Fruit fly (Drosophila melanogaster): Measurements from ENCODE around the gene CG33080.

Gene CG33080

DNA sequence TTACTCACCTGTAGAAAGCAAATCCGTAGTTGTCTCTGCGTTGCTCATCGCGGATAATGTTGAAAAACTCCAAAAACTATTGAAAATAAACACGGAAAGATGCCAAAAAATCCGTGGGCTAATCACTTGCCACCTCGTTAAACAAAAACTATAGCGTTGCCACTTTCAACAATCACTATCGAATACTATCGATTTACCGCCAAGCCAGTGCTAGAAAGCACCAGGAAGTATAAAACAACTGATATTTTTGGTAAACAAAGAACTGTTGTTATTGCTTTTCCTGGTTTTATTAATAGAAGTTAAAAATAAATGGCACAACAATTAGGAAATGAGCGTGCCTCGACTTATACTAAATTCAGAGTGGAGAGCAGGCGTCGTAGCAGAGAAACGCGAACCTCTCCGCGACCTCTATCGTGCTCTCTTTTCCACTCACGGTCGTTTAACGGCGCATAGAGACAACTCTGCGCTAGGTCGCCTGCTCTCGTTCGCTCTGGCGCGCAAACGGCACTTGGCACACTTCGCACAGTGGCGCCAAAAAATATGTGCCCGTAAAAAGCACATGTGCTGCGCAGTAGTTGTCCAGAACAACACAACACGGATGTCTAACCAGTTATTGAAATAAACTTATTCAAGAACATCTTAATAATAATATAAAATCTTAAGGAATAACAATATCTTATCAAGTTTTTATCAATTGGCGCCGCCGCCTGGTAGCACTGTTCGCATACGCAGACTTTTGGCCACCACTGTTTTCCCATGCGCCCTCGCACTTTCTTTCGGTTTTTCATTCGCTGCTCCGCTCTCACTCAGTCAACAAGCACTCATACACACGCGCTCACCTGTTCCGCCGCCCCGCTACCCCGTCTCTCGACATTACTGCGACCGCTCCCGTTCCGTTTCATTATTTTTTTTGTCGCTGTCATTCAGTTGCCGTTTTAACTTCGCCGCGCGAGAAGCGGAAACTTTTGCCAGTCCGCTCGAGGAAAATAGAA is 37.6 kb upstream of the CG33080 start, which contains the start of the genes lin-52 and CG15771 (continued):
- TF ChIP-seq Eip74EF (GFP tag; optimal IDR thresholded peaks at IDR 0.05) (peak in 1 of 2 experiments; percentile 94), sr (GFP tag; IDR thresholded peaks at IDR 0.05) (peak; percentile 81), CG17385 (GFP tag; optimal IDR thresholded peaks at IDR 0.05) (peak; percentile 93), CG1603 (tag; optimal IDR thresholded peaks at IDR 0.05) (peak; percentile 85), CG15696 (tag; optimal IDR thresholded peaks at IDR 0.05) (peak; percentile 90), CG10565 (GFP tag; optimal IDR thresholded peaks at IDR 0.05) (peak; percentile 35), CkIIα-i1 (GFP tag; IDR thresholded peaks at IDR 0.05) (peak; percentile 76), Hand (GFP tag; optimal IDR thresholded peaks at IDR 0.05) (peak; percentile 96), lola (GFP tag; optimal IDR thresholded peaks at IDR 0.05) (peak in 1 of 3 experiments; percentile 92), CG12155 (GFP tag; optimal IDR thresholded peaks at IDR 0.05) (peak; percentile 83), sim (GFP tag; IDR thresholded peaks at IDR 0.05) (peak; percentile 92), CG13287 (GFP tag; IDR thresholded peaks at IDR 0.05; ENCODE audit: partially characterized antibody) (peak; percentile 67), CG10321 (GFP tag; IDR thresholded peaks at IDR 0.05) (peak; percentile 90), C15 (GFP tag; IDR thresholded peaks at IDR 0.05) (peak; percentile 87), CG6654 (GFP tag; optimal IDR thresholded peaks at IDR 0.05) (peak; percentile 81), CG8359 (GFP tag; optimal IDR thresholded peaks at IDR 0.05; ENCODE audit: borderline replicate concordance) (peak; percentile 86), sob (GFP tag; IDR thresholded peaks at IDR 0.05) (peak; percentile 95), bowl (GFP tag; IDR thresholded peaks at IDR 0.05) (peak; percentile 81; the same call in 1 of the 2 replicates), trem (tag; optimal IDR thresholded peaks at IDR 0.05) (peak; percentile 82), CG17612 (GFP tag; IDR thresholded peaks at IDR 0.05) (peak; percentile 76), CG5180 (GFP tag; optimal IDR thresholded peaks at IDR 0.05) (peak; percentile 88), Lhr (GFP tag; optimal IDR thresholded peaks at IDR 0.05) (peak; percentile 73), CG14014 (GFP tag; IDR thresholded peaks at IDR 0.05) (peak; percentile 96), pfk (GFP tag; optimal IDR thresholded peaks at IDR 0.05) (peak; percentile 89), lbe (GFP tag; optimal IDR thresholded peaks at IDR 0.05) (peak; percentile 90), fd64A (GFP tag; optimal IDR thresholded peaks at IDR 0.05) (peak; percentile 87), crc (GFP tag; optimal IDR thresholded peaks at IDR 0.05) (peak; percentile 51), corto (GFP tag; optimal IDR thresholded peaks at IDR 0.05) (peak; percentile 95), Oli (tag; optimal IDR thresholded peaks at IDR 0.05) (peak; percentile 97), tna (GFP tag; IDR thresholded peaks at IDR 0.05; ENCODE audit: partially characterized antibody) (no peak), prd (optimal IDR thresholded peaks at IDR 0.05) (no peak), prd (GFP tag; IDR thresholded peaks at IDR 0.05) (peak; percentile 97), lmd (GFP tag; IDR thresholded peaks at IDR 0.05) (peak; percentile 97), CG4282 (GFP tag; optimal IDR thresholded peaks at IDR 0.05) (peak; percentile 1), Adf1 (GFP tag; IDR thresholded peaks at IDR 0.05) (peak; percentile 86), CG34422 (GFP tag; IDR thresholded peaks at IDR 0.05) (peak; percentile 91), fd102C (GFP tag; optimal IDR thresholded peaks at IDR 0.05) (peak; percentile 54), CG12769 (tag; optimal IDR thresholded peaks at IDR 0.05) (peak; percentile 96), dmrt11E (tag; optimal IDR thresholded peaks at IDR 0.05) (peak; percentile 86), ac (GFP tag; optimal IDR thresholded peaks at IDR 0.05) (peak; percentile 81), CG31224 (GFP tag; IDR thresholded peaks at IDR 0.05) (peak; percentile 90), abd-A (tag; optimal IDR thresholded peaks at IDR 0.05) (peak; percentile 86), NFAT (GFP tag; IDR thresholded peaks at IDR 0.05) (peak; percentile 87; the same call in 1 of the 2 replicates), CG32767 (GFP tag; IDR thresholded peaks at IDR 0.05) (peak; percentile 96), Pdp1 (GFP tag; optimal IDR thresholded peaks at IDR 0.05) (peak; percentile 63 to 86), CG43689 (GFP tag; IDR thresholded peaks at IDR 0.05) (peak; percentile 83)

Measured in whole organism, embryonic.